Worm (Caenorhabditis elegans): Measurements from ENCODE around the gene enu-3.6.
A peak's percentile ranks its signal among the peaks of the same experiment; 100 is the strongest.

enu-3.6 gene

DNA sequence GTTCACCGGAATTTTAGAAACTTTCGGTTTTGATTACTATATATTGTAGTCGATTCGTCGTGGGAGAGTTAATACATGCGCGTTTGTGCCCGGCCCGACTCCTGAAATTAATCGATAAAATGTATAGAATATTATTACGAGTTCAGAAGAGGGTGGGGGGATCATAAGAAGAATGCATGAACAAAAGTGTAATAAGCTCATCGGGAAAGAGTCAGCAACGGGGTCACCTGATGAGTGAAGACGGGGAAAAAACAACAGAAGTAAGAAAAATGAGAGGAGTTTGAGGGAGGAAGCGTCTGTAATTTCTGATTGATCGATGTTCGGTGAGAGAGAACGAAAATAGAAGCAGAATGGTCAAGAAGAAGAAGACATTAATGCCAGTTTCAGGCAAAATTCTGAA is 34.1 kb upstream of the enu-3.6 start, which contains the start of gene W09D10.4:
TSS of gene W09D10.4 (minus strand) at position 101 of the 400 bp plus-strand sequence.
- TF ChIP-seq ceh-31 (tag; optimal IDR thresholded peaks at IDR 0.05) (no peak), fkh-6 (tag; optimal IDR thresholded peaks at IDR 0.05) (no peak), ref-2 (tag; optimal IDR thresholded peaks at IDR 0.05) (no peak), fax-1 (tag; optimal IDR thresholded peaks at IDR 0.05) (no peak), ahr-1 (tag; optimal IDR thresholded peaks at IDR 0.05) (no peak), npax-4 (tag; optimal IDR thresholded peaks at IDR 0.05) (no peak), nhr-232 (tag; optimal IDR thresholded peaks at IDR 0.05) (no peak), sdc-2 (tag; optimal IDR thresholded peaks at IDR 0.05) (no peak), pax-1 (tag; optimal IDR thresholded peaks at IDR 0.05) (no peak), ceh-30 (tag; optimal IDR thresholded peaks at IDR 0.05) (no peak), mec-3 (tag; optimal IDR thresholded peaks at IDR 0.05; ENCODE audit: borderline replicate concordance) (no peak), syd-9 (tag; optimal IDR thresholded peaks at IDR 0.05) (no peak), hlh-6 (tag; optimal IDR thresholded peaks at IDR 0.05) (no peak), pag-3 (tag; optimal IDR thresholded peaks at IDR 0.05; ENCODE audit: borderline replicate concordance) (no peak), pqm-1 (tag; optimal IDR thresholded peaks at IDR 0.05) (no peak), pat-9 (tag; optimal IDR thresholded peaks at IDR 0.05) (no peak), ceh-34 (tag; optimal IDR thresholded peaks at IDR 0.05) (no peak), hlh-8 (tag; optimal IDR thresholded peaks at IDR 0.05) (no peak)

DNA sequence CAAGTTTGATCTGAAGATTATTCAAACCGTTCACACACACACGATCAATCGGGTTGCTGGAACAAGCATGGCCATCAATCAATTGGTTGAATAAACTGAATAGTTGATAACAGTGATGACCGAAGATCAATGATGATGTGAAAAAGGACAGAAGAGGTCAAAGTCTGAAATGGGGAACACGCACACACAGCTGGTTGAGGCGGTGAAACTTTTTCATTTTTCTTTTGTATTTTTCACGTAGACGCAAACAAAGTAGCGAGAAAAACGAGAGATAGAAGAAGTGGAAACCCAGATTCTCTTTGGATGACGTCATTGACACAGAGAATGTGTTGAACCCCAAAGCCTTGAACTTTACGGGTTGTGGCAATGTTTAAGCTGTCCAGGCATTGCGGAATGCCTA is 32.8 kb upstream of the enu-3.6 start:
- TF ChIP-seq ceh-22 (tag; optimal IDR thresholded peaks at IDR 0.05) (no peak), nfya-1 (tag; optimal IDR thresholded peaks at IDR 0.05) (no peak), fax-1 (tag; optimal IDR thresholded peaks at IDR 0.05) (no peak), pha-2 (tag; optimal IDR thresholded peaks at IDR 0.05) (no peak), elt-4 (tag; optimal IDR thresholded peaks at IDR 0.05) (no peak), ttx-3 (tag; optimal IDR thresholded peaks at IDR 0.05) (no peak), ref-2 (tag; optimal IDR thresholded peaks at IDR 0.05) (no peak), ztf-16 (tag; optimal IDR thresholded peaks at IDR 0.05) (no peak), ceh-45 (GFP tag; IDR thresholded peaks at IDR 0.05) (no peak), hlh-6 (tag; optimal IDR thresholded peaks at IDR 0.05) (no peak)

DNA sequence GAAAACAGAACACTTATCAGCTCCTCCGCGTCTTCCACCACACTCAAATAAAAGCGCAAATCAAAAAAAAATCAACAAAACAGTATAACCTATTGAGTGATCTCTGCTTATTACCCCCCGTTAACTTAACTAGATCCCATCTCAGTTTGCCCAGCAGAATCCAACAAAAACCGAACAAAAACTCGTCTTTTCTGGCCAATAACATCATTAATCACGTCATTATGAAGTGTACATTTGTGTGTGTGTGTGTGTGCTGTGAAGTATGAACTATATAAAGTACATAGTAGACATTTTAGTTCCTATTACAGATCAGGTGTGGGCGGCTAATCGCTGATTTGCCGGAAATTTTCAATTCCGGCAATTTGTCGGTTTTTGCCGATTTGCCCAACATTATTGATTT is 32.2 kb upstream of the enu-3.6 start:
- TF ChIP-seq K02D7.2 (tag; optimal IDR thresholded peaks at IDR 0.05) (no peak), nhr-232 (tag; optimal IDR thresholded peaks at IDR 0.05) (no peak), hlh-30 (tag; optimal IDR thresholded peaks at IDR 0.05; ENCODE audit: insufficient read depth) (no peak), lim-6 (tag; optimal IDR thresholded peaks at IDR 0.05) (no peak), ceh-30 (tag; optimal IDR thresholded peaks at IDR 0.05) (no peak), npax-4 (tag; optimal IDR thresholded peaks at IDR 0.05) (no peak), nfya-1 (tag; optimal IDR thresholded peaks at IDR 0.05) (no peak), C38D4.7 (GFP tag; optimal IDR thresholded peaks at IDR 0.05) (no peak), unc-42 (tag; optimal IDR thresholded peaks at IDR 0.05) (no peak), ref-2 (tag; optimal IDR thresholded peaks at IDR 0.05) (no peak), hlh-15 (tag; optimal IDR thresholded peaks at IDR 0.05) (no peak), ceh-24 (tag; optimal IDR thresholded peaks at IDR 0.05) (no peak), rnt-1 (tag; optimal IDR thresholded peaks at IDR 0.05) (no peak), ama-1 (optimal IDR thresholded peaks at IDR 0.05) (no peak)

DNA sequence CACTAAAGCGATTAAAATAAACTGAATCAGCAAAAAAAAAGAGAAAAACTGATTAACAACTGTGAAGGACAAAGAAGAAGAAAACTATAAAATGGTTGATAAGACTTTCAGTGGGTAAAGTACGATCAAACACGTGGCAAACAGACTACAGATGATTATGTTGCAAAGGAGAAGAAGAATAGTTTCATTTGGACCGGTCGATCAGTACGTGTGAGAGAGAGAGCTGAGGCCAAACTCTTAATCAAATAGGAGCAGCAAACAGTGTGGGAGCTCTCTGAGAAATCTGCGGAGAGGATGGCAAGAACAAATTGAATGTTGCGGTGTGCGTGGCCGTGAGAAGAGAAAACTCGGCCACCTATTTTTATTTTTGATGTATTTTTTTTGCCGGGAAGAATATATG is 31.2 kb upstream of the enu-3.6 start:
- TF ChIP-seq ets-4 (tag; optimal IDR thresholded peaks at IDR 0.05) = peak; percentile 4
- TF ChIP-seq rnt-1 (tag; optimal IDR thresholded peaks at IDR 0.05) = no peak
- TF ChIP-seq pqm-1 (tag; optimal IDR thresholded peaks at IDR 0.05) = no peak
- no peak for TF ChIP-seq che-1 (tag; optimal IDR thresholded peaks at IDR 0.05)
- TF ChIP-seq Y22D7AL.16 (tag; optimal IDR thresholded peaks at IDR 0.05) = no peak
- no peak for TF ChIP-seq sox-4 (tag; optimal IDR thresholded peaks at IDR 0.05)

All from whole organism, late embryonic.